Worm (Caenorhabditis elegans): ENCODE results near the gene nhr-257.

- TF ChIP-seq pha-4 (tag; optimal IDR thresholded peaks at IDR 0.05) (no peak), nhr-76 (tag; optimal IDR thresholded peaks at IDR 0.05) (no peak), hlh-1 (tag; optimal IDR thresholded peaks at IDR 0.05) (no peak), snpc-4 (tag; optimal IDR thresholded peaks at IDR 0.05) (no peak), ceh-39 (tag; optimal IDR thresholded peaks at IDR 0.05) (no peak), unc-62 (GFP tag; optimal IDR thresholded peaks at IDR 0.05) (no peak), mls-2 (tag; optimal IDR thresholded peaks at IDR 0.05) (no peak), sem-2 (GFP tag; optimal IDR thresholded peaks at IDR 0.05) (no peak), lsy-2 (tag; optimal IDR thresholded peaks at IDR 0.05) (no peak), ham-2 (GFP tag; optimal IDR thresholded peaks at IDR 0.05) (no peak), lin-13 (tag; optimal IDR thresholded peaks at IDR 0.05) (no peak), nhr-237 (tag; optimal IDR thresholded peaks at IDR 0.05) (no peak), ztf-11 (tag; optimal IDR thresholded peaks at IDR 0.05) (no peak), nhr-12 (tag; optimal IDR thresholded peaks at IDR 0.05) (no peak)
Observed at ce11 chrII:3852654-3853053, at the start of gene nhr-257.

Data from whole organism, mixed stage, embryonic.